Fruit fly (Drosophila melanogaster): ENCODE measurements around the gene CG42831.
A peak's percentile ranks its signal among the peaks of the same experiment; 100 is the strongest.

The CG42831 gene

DNA sequence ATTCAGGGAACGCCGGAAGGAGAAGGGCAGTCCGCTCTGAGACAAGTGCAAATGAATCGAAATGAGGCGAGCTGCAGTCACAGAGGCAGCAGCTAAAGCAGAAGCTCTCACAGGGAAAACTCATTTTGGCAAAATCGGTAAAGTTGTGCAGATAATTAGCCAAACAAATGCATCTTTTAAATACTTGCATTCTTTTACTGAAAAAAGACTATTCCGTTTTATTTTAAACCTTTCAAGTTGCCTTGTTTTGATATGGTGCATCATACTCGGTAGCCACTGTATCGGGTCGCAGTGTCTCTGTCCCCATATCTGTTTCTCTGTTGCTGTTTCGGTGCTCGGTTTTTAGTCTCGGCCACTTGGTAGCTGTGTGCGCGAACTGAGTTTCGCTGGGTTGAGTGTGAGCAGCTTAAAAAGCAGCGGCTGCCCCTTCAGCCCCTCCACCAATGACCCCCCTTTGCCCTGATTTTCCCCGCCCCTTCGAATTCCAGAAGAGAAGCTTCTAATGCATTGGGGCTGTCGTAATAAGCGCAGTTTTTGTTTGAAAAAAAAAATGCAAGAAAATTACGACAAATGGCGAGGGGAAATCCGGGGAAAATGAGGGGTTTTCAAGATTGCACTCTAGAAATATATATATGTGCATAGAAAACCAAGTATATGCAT, 38.1 kb upstream of the CG42831 start (continued):
- TF ChIP-seq Eip93F (GFP tag; optimal IDR thresholded peaks at IDR 0.05) = peak; percentile 99
- peak; percentile 99 for TF ChIP-seq net (GFP tag; optimal IDR thresholded peaks at IDR 0.05)
- peak; percentile 100 for TF ChIP-seq Sox15 (GFP tag; optimal IDR thresholded peaks at IDR 0.05)
- TF ChIP-seq CG1621 (tag; optimal IDR thresholded peaks at IDR 0.05) = peak; percentile 99
- TF ChIP-seq Hr4 (GFP tag; optimal IDR thresholded peaks at IDR 0.05) = peak; percentile 99
- TF ChIP-seq cyc (GFP tag; optimal IDR thresholded peaks at IDR 0.05) = peak; percentile 100
- TF ChIP-seq ss (GFP tag; optimal IDR thresholded peaks at IDR 0.05) = peak; percentile 99
- TF ChIP-seq CG6792 (GFP tag; optimal IDR thresholded peaks at IDR 0.05) = peak; percentile 100
- peak; percentile 97 for TF ChIP-seq CG6276 (GFP tag; optimal IDR thresholded peaks at IDR 0.05)
- peak; percentile 98 for TF ChIP-seq CG6808 (GFP tag; optimal IDR thresholded peaks at IDR 0.05)
- TF ChIP-seq Blimp-1 (GFP tag; optimal IDR thresholded peaks at IDR 0.05) = peak; percentile 96
- TF ChIP-seq Smox (GFP tag; optimal IDR thresholded peaks at IDR 0.05) = peak; percentile 99
- TF ChIP-seq vri (GFP tag; optimal IDR thresholded peaks at IDR 0.05) = peak; percentile 99
- peak; percentile 99 for TF ChIP-seq CG8119 (GFP tag; IDR thresholded peaks at IDR 0.05)
- peak; percentile 100 for TF ChIP-seq Eip78C (GFP tag)
- TF ChIP-seq OdsH (GFP tag; optimal IDR thresholded peaks at IDR 0.05) = peak; percentile 100
- TF ChIP-seq CG10631 (GFP tag; optimal IDR thresholded peaks at IDR 0.05) = peak; percentile 100
- TF ChIP-seq CG6163 (GFP tag; IDR thresholded peaks at IDR 0.05) = peak; percentile 100
- TF ChIP-seq fd59A (GFP tag; optimal IDR thresholded peaks at IDR 0.05) = peak; percentile 100
- peak; percentile 99 for TF ChIP-seq CG8632 (GFP tag; optimal IDR thresholded peaks at IDR 0.05)
- TF ChIP-seq Ets96B (tag; optimal IDR thresholded peaks at IDR 0.05) = peak; percentile 100
- TF ChIP-seq lz (GFP tag; optimal IDR thresholded peaks at IDR 0.05) = peak; percentile 100
- TF ChIP-seq CG11902 (GFP tag; optimal IDR thresholded peaks at IDR 0.05) = peak; percentile 100
- peak; percentile 99 for TF ChIP-seq CG34406 (GFP tag; optimal IDR thresholded peaks at IDR 0.05)
- peak; percentile 100 for TF ChIP-seq Sox14 (GFP tag; optimal IDR thresholded peaks at IDR 0.05)
- TF ChIP-seq CG32006 (GFP tag; optimal IDR thresholded peaks at IDR 0.05) = peak; percentile 99

- TF ChIP-seq dsx (GFP tag; optimal IDR thresholded peaks at IDR 0.05; ENCODE audit: poor library complexity, severe bottlenecking) (peak; percentile 48), vri (GFP tag; optimal IDR thresholded peaks at IDR 0.05) (no peak), Hr38 (GFP tag; optimal IDR thresholded peaks at IDR 0.05) (no peak), Eip75B (GFP tag; optimal IDR thresholded peaks at IDR 0.05) (peak; percentile 80), Eip78C (GFP tag) (peak; percentile 94), CG6854 (GFP tag; optimal IDR thresholded peaks at IDR 0.05) (no peak), fkh (GFP tag; optimal IDR thresholded peaks at IDR 0.05) (no peak), Ets21C (GFP tag; optimal IDR thresholded peaks at IDR 0.05) (peak; percentile 30), ss (GFP tag; optimal IDR thresholded peaks at IDR 0.05) (peak; percentile 31 to 70), CG6808 (GFP tag; optimal IDR thresholded peaks at IDR 0.05) (peak; percentile 80), esn (GFP tag; optimal IDR thresholded peaks at IDR 0.05) (peak; percentile 89), CG10669 (GFP tag; optimal IDR thresholded peaks at IDR 0.05) (peak; percentile 47), CG1621 (tag; optimal IDR thresholded peaks at IDR 0.05) (no peak), CG10631 (GFP tag; optimal IDR thresholded peaks at IDR 0.05) (peak; percentile 80), CG11294 (GFP tag; IDR thresholded peaks at IDR 0.05) (no peak; the same call in 1 of the 2 replicates), Sox15 (GFP tag; optimal IDR thresholded peaks at IDR 0.05) (peak; percentile 51), CG3919 (GFP tag; optimal IDR thresholded peaks at IDR 0.05) (peak; percentile 82), CG11762 (GFP tag; optimal IDR thresholded peaks at IDR 0.05; ENCODE audit: insufficient read depth) (peak; percentile 53), OdsH (GFP tag; optimal IDR thresholded peaks at IDR 0.05) (peak; percentile 72), CG8319 (GFP tag; optimal IDR thresholded peaks at IDR 0.05) (peak; percentile 17), Sox14 (GFP tag; optimal IDR thresholded peaks at IDR 0.05) (peak; percentile 68), Gug (GFP tag; IDR thresholded peaks at IDR 0.05) (peak; percentile 12; the same call in 1 of the 2 replicates), CG31627 (GFP tag; optimal IDR thresholded peaks at IDR 0.05) (peak; percentile 68), cyc (GFP tag; optimal IDR thresholded peaks at IDR 0.05) (peak; percentile 69), CG15336 (GFP tag; IDR thresholded peaks at IDR 0.05) (peak; percentile 79), CG7368 (GFP tag; optimal IDR thresholded peaks at IDR 0.05) (peak; percentile 17), Sox102F (GFP tag; optimal IDR thresholded peaks at IDR 0.05) (peak; percentile 49), CG34406 (GFP tag; optimal IDR thresholded peaks at IDR 0.05) (peak; percentile 78), eg (GFP tag; IDR thresholded peaks at IDR 0.05) (0 out of 3 replicates have a peak, but pooled peaks have one; percentile 6), CG16779 (tag; optimal IDR thresholded peaks at IDR 0.05) (peak; percentile 14), salr (GFP tag; optimal IDR thresholded peaks at IDR 0.05) (peak in 1 of 2 experiments; percentile 88), CG6276 (GFP tag; optimal IDR thresholded peaks at IDR 0.05) (peak; percentile 73), CG9139 (GFP tag; optimal IDR thresholded peaks at IDR 0.05) (peak; percentile 49), Hr4 (GFP tag; optimal IDR thresholded peaks at IDR 0.05) (peak; percentile 62), net (GFP tag; optimal IDR thresholded peaks at IDR 0.05) (peak; percentile 65)
Observed at dm6 chr3L:10777493-10777897, 37.1 kb upstream of the CG42831 start.

All from whole organism, prepupa.